Worm (Caenorhabditis elegans) whole organism, L2 larva: ENCODE results near the gene B0334.13.

Experiments
- R02D3.7 ChIP-seq: fragments of 150-350 bp; optimal IDR thresholded peaks from 2 replicates; lab custom pipeline; 2014; ENCODE audit warnings: missing biosample characterization, missing genetic modification characterization
- Y55F3AM.14 ChIP-seq: fragments of 200-800 bp; sonication (Bioruptor generic); optimal IDR thresholded peaks from 2 replicates; lab custom pipeline; 2018; ENCODE audit warnings: mild to moderate bottlenecking, missing genetic modification characterization, missing compliant biosample characterization
- aly-2 ChIP-seq: fragments of 150-350 bp; optimal IDR thresholded peaks from 2 replicates; lab custom pipeline; 2014; ENCODE audit warnings: missing biosample characterization, missing genetic modification characterization
- dmd-4 ChIP-seq: sonication (generic microtip); optimal IDR thresholded peaks from 2 replicates; lab custom pipeline; 2017; ENCODE audit warnings: missing biosample characterization, missing genetic modification characterization
- egl-27 ChIP-seq: sonication (generic microtip); optimal IDR thresholded peaks from 3 replicates; lab custom pipeline; 2017; ENCODE audit warnings: missing biosample characterization, missing genetic modification reagents, missing genetic modification characterization
- elt-1 ChIP-seq: fragments of 150-350 bp; optimal IDR thresholded peaks from 2 replicates; lab custom pipeline; 2014; ENCODE audit warnings: missing biosample characterization, missing genetic modification characterization
- elt-3 ChIP-seq: sonication (generic microtip); optimal IDR thresholded peaks from 2 replicates; lab custom pipeline; 2017; ENCODE audit warnings: missing biosample characterization, missing genetic modification characterization
- fos-1 ChIP-seq: fragments of 150-350 bp; optimal IDR thresholded peaks from 2 replicates; lab custom pipeline; 2014; ENCODE audit warnings: missing biosample characterization, missing genetic modification characterization
- lin-13 ChIP-seq: fragments of 150-350 bp; optimal IDR thresholded peaks from 2 replicates; lab custom pipeline; 2014; ENCODE audit warnings: missing biosample characterization, missing genetic modification reagents, missing genetic modification characterization
- lsy-2 ChIP-seq, 2 experiments: fragments of 150-350 bp in 1 of 2; sonication (generic microtip) in 1 of 2; optimal IDR thresholded peaks; 2 replicates each; lab custom pipeline; 2014 to 2017; ENCODE audit warnings: missing biosample characterization in 2 of 2, missing genetic modification characterization in 2 of 2
- mbf-1 ChIP-seq: sonication (generic microtip); optimal IDR thresholded peaks from 2 replicates; lab custom pipeline; 2017; ENCODE audit warnings: missing biosample characterization, missing genetic modification characterization
- mdl-1 ChIP-seq, 2 experiments: fragments of 150-350 bp in 1 of 2; sonication (generic microtip) in 1 of 2; optimal IDR thresholded peaks; 2 replicates each; lab custom pipeline; 2017; ENCODE audit warnings: missing biosample characterization in 2 of 2, missing genetic modification characterization in 2 of 2
- nhr-10 ChIP-seq: sonication (generic microtip); optimal IDR thresholded peaks from 2 replicates; lab custom pipeline; 2017; ENCODE audit warnings: missing biosample characterization, missing genetic modification characterization
- nhr-12 ChIP-seq: fragments of 150-350 bp; optimal IDR thresholded peaks from 2 replicates; lab custom pipeline; 2014; ENCODE audit warnings: missing biosample characterization, missing genetic modification characterization
- nhr-129 ChIP-seq: fragments of 150-350 bp; optimal IDR thresholded peaks from 2 replicates; lab custom pipeline; 2014; ENCODE audit warnings: missing biosample characterization, missing genetic modification characterization
- nhr-21 ChIP-seq: fragments of 150-350 bp; optimal IDR thresholded peaks from 2 replicates; lab custom pipeline; 2014; ENCODE audit warnings: missing biosample characterization, missing genetic modification characterization
- nhr-23 ChIP-seq: fragments of 150-350 bp; optimal IDR thresholded peaks from 2 replicates; lab custom pipeline; 2014; ENCODE audit warnings: missing biosample characterization, missing genetic modification reagents, missing genetic modification characterization
- nhr-237 ChIP-seq: fragments of 150-350 bp; optimal IDR thresholded peaks from 2 replicates; lab custom pipeline; 2014; ENCODE audit warnings: missing biosample characterization, missing genetic modification characterization
- nhr-25 ChIP-seq: fragments of 150-350 bp; sonication (generic microtip); optimal IDR thresholded peaks from 3 replicates; lab custom pipeline; 2014; ENCODE audit warnings: missing biosample characterization, missing genetic modification characterization
- nhr-77 ChIP-seq: fragments of 150-350 bp; optimal IDR thresholded peaks from 2 replicates; lab custom pipeline; 2014; ENCODE audit warnings: missing biosample characterization, missing genetic modification characterization
- snpc-4 ChIP-seq: fragments of 150-350 bp; optimal IDR thresholded peaks from 2 replicates; lab custom pipeline; 2014; ENCODE audit warnings: missing biosample characterization, missing genetic modification characterization
- unc-39 ChIP-seq: fragments of 150-350 bp; optimal IDR thresholded peaks from 2 replicates; lab custom pipeline; 2014; ENCODE audit warnings: missing biosample characterization, missing genetic modification characterization
- unc-55 ChIP-seq: fragments of 150-350 bp; sonication (generic microtip); optimal IDR thresholded peaks from 3 replicates; lab custom pipeline; 2014; ENCODE audit warnings: missing biosample characterization, missing genetic modification reagents, missing genetic modification characterization
- zag-1 ChIP-seq: fragments of 150-350 bp; optimal IDR thresholded peaks from 2 replicates; lab custom pipeline; 2014; ENCODE audit warnings: missing biosample characterization, missing genetic modification characterization
- ztf-1 ChIP-seq: fragments of 200-800 bp; sonication (Bioruptor generic); conservative IDR thresholded peaks from 2 replicates; pipeline ENCODE4 v1.3.6; 2022; ENCODE audit warnings: missing genetic modification characterization, missing compliant biosample characterization

B0334.13 gene

DNA sequence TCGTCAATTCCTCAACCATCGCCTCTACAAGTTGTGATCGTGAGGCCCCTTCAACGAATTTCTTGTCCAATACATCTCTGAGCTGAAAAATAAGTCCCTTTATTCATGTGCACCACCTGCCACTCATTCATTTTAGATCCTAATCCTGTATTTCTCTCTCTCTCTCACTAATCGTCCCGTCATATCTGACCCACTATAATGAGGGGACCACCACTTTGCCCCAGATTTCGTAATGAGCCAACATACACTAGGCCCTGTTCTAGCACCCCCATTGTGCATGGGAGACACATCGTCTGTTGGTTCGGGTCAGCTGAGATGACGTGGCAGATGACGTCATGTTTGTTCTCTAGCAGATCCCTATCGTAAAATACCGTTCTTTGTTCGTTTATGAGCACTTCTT is 47.3 kb downstream of the B0334.13 start:
- TF ChIP-seq nhr-129 = no peak
- TF ChIP-seq mdl-1 (tag; optimal IDR thresholded peaks at IDR 0.05; lab: Kevin White, UChicago) = no peak
- TF ChIP-seq nhr-77 (tag; lab: Kevin White, UChicago) = no peak
- no peak for TF ChIP-seq mbf-1 (tag; lab: Kevin White, UChicago)
- no peak for TF ChIP-seq nhr-237
- no peak for TF ChIP-seq elt-3 (tag; lab: Kevin White, UChicago)

- TF ChIP-seq nhr-12 (tag; lab: Kevin White, UChicago) (no peak), dmd-4 (tag; lab: Kevin White, UChicago) (no peak), unc-55 (GFP tag; lab: Kevin White, UChicago) (no peak), egl-27 (tag; lab: Kevin White, UChicago) (no peak), nhr-25 (tag; lab: Kevin White, UChicago) (no peak), nhr-129 (no peak), nhr-23 (tag; lab: Kevin White, UChicago) (no peak), aly-2 (no peak), nhr-21 (no peak), lin-13 (GFP tag; lab: Kevin White, UChicago) (no peak)
Measured at ce11 chrII:11535924-11536323, 47.8 kb downstream of the B0334.13 start.

ce11 chrII:11536505-11536904 is 48.4 kb downstream of the B0334.13 start:
- TF ChIP-seq zag-1 (no peak), nhr-10 (tag; lab: Kevin White, UChicago) (no peak), ztf-1 (GFP tag; lab: Robert Waterston, UW) (no peak), unc-55 (GFP tag; lab: Kevin White, UChicago) (no peak), mdl-1 (tag; optimal IDR thresholded peaks at IDR 0.05; lab: Kevin White, UChicago) (no peak), R02D3.7 (tag; lab: Kevin White, UChicago) (no peak), elt-3 (tag; lab: Kevin White, UChicago) (no peak), mbf-1 (tag; lab: Kevin White, UChicago) (no peak), Y55F3AM.14 (no peak), elt-1 (tag; lab: Kevin White, UChicago) (no peak)
- TF ChIP-seq, all 48 proteins: peak for 0

DNA sequence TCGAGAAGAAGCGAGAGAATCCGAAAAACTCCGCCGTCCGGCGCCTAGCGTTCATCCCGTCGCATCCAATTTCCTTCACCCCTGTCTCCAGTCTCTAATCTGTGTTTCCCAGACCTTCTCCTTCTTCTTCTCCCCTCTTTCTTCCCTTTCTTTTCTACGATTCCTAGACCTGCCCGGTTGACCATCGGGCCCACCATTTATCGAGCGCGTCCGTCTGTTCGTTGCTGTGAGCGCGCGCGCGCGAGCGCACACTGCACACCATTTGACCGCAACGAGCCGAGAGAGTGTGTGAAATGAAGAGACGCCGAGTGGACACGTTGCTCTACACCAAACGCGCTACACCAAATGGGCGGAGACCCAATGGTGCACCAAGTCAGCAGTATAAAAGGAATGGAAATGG is 49.0 kb downstream of the B0334.13 start:
- TF ChIP-seq elt-3 (tag; lab: Kevin White, UChicago) = no peak
- TF ChIP-seq unc-39 (tag; lab: Kevin White, UChicago) = no peak
- TF ChIP-seq fos-1 = no peak
- no peak for TF ChIP-seq nhr-25 (tag; lab: Kevin White, UChicago)
- no peak for TF ChIP-seq snpc-4 (tag; lab: Kevin White, UChicago)
- TF ChIP-seq ztf-1 (GFP tag; lab: Robert Waterston, UW) = no peak
- TF ChIP-seq nhr-21 = no peak
- TF ChIP-seq nhr-77 (tag; lab: Kevin White, UChicago) = no peak

DNA sequence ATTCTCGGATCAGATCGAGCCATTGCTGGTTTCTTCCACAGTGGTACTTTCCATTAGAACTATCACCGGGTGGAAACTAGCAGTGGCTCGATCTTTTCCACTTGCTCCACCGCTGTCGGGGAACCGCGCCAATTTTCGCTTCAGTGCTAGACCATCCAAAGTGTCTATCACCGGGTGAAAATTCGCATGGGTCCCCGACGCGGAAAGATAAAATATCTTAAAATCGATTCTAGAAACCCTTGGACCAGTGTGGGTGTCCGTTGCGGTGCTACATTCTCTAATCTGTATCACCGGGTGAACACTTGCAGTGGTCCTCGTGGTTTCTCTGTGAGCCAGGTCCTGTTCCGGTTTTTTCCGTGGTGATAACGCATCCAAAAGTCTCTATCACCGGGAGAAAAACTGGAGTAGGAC is 49.5 kb downstream of the B0334.13 start:
- TF ChIP-seq lsy-2 (tag; optimal IDR thresholded peaks at IDR 0.05; lab: Kevin White, UChicago) (no peak), mbf-1 (tag; lab: Kevin White, UChicago) (no peak)
- TF ChIP-seq, all 48 proteins: peak for 0

- TF ChIP-seq lin-13 (GFP tag; lab: Kevin White, UChicago) (no peak), nhr-129 (no peak)
Measured at ce11 chrII:11538741-11539140, 50.6 kb downstream of the B0334.13 start, which contains the start of gene Y62F5A.9. Y62F5A.9 (minus strand) TSS chrII:11538841.
